Worm (Caenorhabditis elegans) whole organism, early embryonic: ENCODE results near the gene cdh-9.

Experiments
- B0310.2 ChIP-seq: sonication (generic microtip); optimal IDR thresholded peaks from 2 replicates; lab custom pipeline; 2016; ENCODE audit warnings: mild to moderate bottlenecking, missing genetic modification characterization, missing compliant biosample characterization
- F13C5.2 ChIP-seq: sonication (generic microtip); optimal IDR thresholded peaks from 2 replicates; lab custom pipeline; 2017; ENCODE audit warnings: mild to moderate bottlenecking, missing genetic modification characterization, inconsistent platforms, missing compliant biosample characterization
- aly-1 ChIP-seq: sonication (generic microtip); optimal IDR thresholded peaks from 2 replicates; lab custom pipeline; 2016; ENCODE audit warnings: missing genetic modification characterization, missing compliant biosample characterization
- ama-1 ChIP-seq: fragments of 150-350 bp; optimal IDR thresholded peaks from 2 replicates; lab custom pipeline; 2014
- ceh-13 ChIP-seq: fragments of 200-800 bp; sonication (Bioruptor generic); optimal IDR thresholded peaks from 2 replicates; lab custom pipeline; 2018; ENCODE audit warnings: mild to moderate bottlenecking, missing genetic modification characterization, missing compliant biosample characterization
- ceh-36 ChIP-seq: sonication (generic microtip); optimal IDR thresholded peaks from 2 replicates; lab custom pipeline; 2016; ENCODE audit warnings: missing genetic modification characterization, inconsistent platforms, missing compliant biosample characterization
- ets-7 ChIP-seq: sonication (generic microtip); optimal IDR thresholded peaks from 2 replicates; lab custom pipeline; 2016; ENCODE audit warnings: missing genotype, missing genetic modification characterization, missing compliant biosample characterization
- flt-1 ChIP-seq: fragments of 200-800 bp; sonication (Bioruptor generic); IDR thresholded peaks from 2 replicates; pipeline ENCODE4 v1.3.6; 2022; ENCODE audit warnings: missing genetic modification characterization, missing compliant biosample characterization
- hmbx-1 ChIP-seq: sonication (generic microtip); optimal IDR thresholded peaks from 2 replicates; lab custom pipeline; 2016; ENCODE audit warnings: mild to moderate bottlenecking, missing genetic modification characterization, missing compliant biosample characterization
- hmg-4 ChIP-seq: fragments of 200-800 bp; sonication (Bioruptor generic); optimal IDR thresholded peaks from 2 replicates; lab custom pipeline; 2018; ENCODE audit warnings: mild to moderate bottlenecking, missing genetic modification characterization, missing compliant biosample characterization
- hnd-1 ChIP-seq: sonication (generic microtip); optimal IDR thresholded peaks from 2 replicates; lab custom pipeline; 2016; ENCODE audit warnings: missing genetic modification characterization, missing compliant biosample characterization
- pes-1 ChIP-seq: fragments of 200-800 bp; sonication (Bioruptor generic); IDR thresholded peaks from 2 replicates; pipeline ENCODE4 v1.3.6; 2022; ENCODE audit warnings: missing genetic modification reagents, missing genetic modification characterization, missing compliant biosample characterization
- scrt-1 ChIP-seq: fragments of 200-800 bp; sonication (Bioruptor generic); IDR thresholded peaks from 2 replicates; pipeline ENCODE4 v1.3.6; 2022; ENCODE audit warnings: missing genetic modification characterization, missing compliant biosample characterization
- sea-1 ChIP-seq: fragments of 200-800 bp; sonication (Bioruptor generic); conservative IDR thresholded peaks from 2 replicates; pipeline ENCODE4 v1.3.6; 2022; ENCODE audit warnings: missing genetic modification characterization, missing compliant biosample characterization
- tbx-11 ChIP-seq: fragments of 200-800 bp; sonication (Bioruptor generic); IDR thresholded peaks from 2 replicates; pipeline ENCODE4 v1.3.6; 2022; ENCODE audit warnings: missing genetic modification characterization, missing compliant biosample characterization
- tbx-37 ChIP-seq: fragments of 200-800 bp; sonication (Bioruptor generic); conservative IDR thresholded peaks from 2 replicates; pipeline ENCODE4 v1.3.6; 2022; ENCODE audit warnings: missing genetic modification reagents, missing genetic modification characterization, missing compliant biosample characterization
- tra-4 ChIP-seq: sonication (generic microtip); optimal IDR thresholded peaks from 2 replicates; lab custom pipeline; 2017; ENCODE audit warnings: missing genetic modification characterization, missing compliant biosample characterization

Gene cdh-9

DNA sequence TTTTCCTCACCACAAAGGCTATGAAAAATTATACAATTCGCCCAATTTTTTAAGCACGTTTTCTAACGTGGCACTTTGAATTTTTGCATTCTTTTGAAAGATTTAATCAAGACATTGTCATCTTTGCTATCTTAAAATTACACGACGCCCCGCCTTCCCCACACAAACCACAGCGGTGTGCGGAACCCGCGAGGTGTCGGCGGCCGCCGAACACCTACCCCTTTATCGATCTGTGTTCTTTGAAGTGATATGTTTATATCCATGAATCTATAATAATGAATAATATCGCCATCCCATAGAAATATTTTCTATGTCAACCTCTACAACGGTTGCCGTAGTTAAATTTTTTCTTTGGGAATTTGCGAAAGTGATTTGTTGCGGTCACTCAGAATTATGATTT lies 28.7 kb upstream of the cdh-9 start:
- no peak for TF ChIP-seq ama-1 (lab: Kevin White, UChicago)
- TF ChIP-seq B0310.2 (tag; lab: Kevin White, UChicago), result no peak
- TF ChIP-seq ets-7 (tag; lab: Kevin White, UChicago), result no peak
- no peak for TF ChIP-seq ceh-36 (tag; lab: Kevin White, UChicago)
- no peak for TF ChIP-seq scrt-1
- TF ChIP-seq tra-4 (tag; lab: Kevin White, UChicago), result no peak
- no peak for TF ChIP-seq ceh-13 (GFP tag; lab: Kevin White, UChicago)
- TF ChIP-seq hmg-4 (GFP tag; lab: Kevin White, UChicago), result no peak
- TF ChIP-seq flt-1 (GFP tag; lab: Robert Waterston, UW), result no peak
- TF ChIP-seq aly-1 (tag; lab: Kevin White, UChicago), result no peak
- TF ChIP-seq tbx-37 (GFP tag; lab: Robert Waterston, UW), result no peak
- no peak for TF ChIP-seq sea-1 (GFP tag; lab: Robert Waterston, UW)
- TF ChIP-seq pes-1 (GFP tag; lab: Robert Waterston, UW), result no peak
- no peak for TF ChIP-seq hnd-1 (tag; lab: Kevin White, UChicago)
- TF ChIP-seq hmbx-1 (tag; lab: Kevin White, UChicago), result no peak
- TF ChIP-seq tbx-11 (GFP tag; lab: Robert Waterston, UW), result no peak
- no peak for TF ChIP-seq F13C5.2 (tag; lab: Kevin White, UChicago)

DNA sequence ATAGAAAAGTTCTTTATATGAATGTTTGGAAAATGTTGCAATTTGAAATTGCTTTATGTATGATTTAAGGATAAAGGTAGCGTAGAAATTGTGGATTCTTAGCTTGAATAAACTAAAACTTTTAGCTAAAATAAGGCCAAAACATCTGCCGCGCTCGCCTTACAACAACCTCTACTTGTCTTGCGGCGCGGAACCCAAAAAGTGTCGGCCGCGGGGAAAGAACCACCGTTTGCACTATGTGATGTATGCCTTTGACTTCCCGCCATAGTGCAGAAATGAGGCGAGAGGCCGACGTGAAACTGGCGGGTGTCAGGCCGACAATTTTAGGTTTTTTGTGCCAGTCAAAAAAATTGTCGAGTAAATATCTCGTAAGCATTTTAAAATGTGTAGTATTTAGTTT lies 23.2 kb upstream of the cdh-9 start:
- TF ChIP-seq tra-4 (tag; lab: Kevin White, UChicago) (no peak), B0310.2 (tag; lab: Kevin White, UChicago) (no peak), flt-1 (GFP tag; lab: Robert Waterston, UW) (no peak), ceh-36 (tag; lab: Kevin White, UChicago) (no peak), aly-1 (tag; lab: Kevin White, UChicago) (no peak), tbx-11 (GFP tag; lab: Robert Waterston, UW) (no peak), tbx-37 (GFP tag; lab: Robert Waterston, UW) (no peak), ets-7 (tag; lab: Kevin White, UChicago) (no peak), sea-1 (GFP tag; lab: Robert Waterston, UW) (no peak), F13C5.2 (tag; lab: Kevin White, UChicago) (no peak), ceh-13 (GFP tag; lab: Kevin White, UChicago) (no peak), hnd-1 (tag; lab: Kevin White, UChicago) (no peak), ama-1 (lab: Kevin White, UChicago) (no peak), hmbx-1 (tag; lab: Kevin White, UChicago) (no peak), pes-1 (GFP tag; lab: Robert Waterston, UW) (no peak), scrt-1 (no peak)

DNA sequence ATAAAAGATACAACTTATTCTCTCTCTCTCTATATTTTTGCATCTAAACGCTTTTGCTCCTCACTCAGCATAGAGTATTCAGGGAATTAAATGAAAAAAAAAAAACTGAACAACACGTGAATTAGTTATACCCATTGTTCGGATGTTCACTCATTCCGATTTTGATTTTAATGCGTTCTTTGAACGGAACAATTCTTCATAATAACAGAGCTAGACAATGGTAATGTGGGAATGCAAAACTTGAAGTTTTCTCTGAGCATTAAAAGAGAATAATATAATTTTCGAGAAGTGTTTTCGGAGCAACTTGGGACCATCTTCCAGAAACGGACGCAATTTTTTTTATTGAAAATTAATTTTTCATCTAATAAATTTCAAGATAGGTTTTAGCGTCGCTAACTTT lies 20.7 kb upstream of the cdh-9 start:
- TF ChIP-seq ama-1 (lab: Kevin White, UChicago), result no peak
- no peak for TF ChIP-seq scrt-1
- no peak for TF ChIP-seq aly-1 (tag; lab: Kevin White, UChicago)
- TF ChIP-seq ets-7 (tag; lab: Kevin White, UChicago), result no peak
- no peak for TF ChIP-seq hmg-4 (GFP tag; lab: Kevin White, UChicago)
- no peak for TF ChIP-seq sea-1 (GFP tag; lab: Robert Waterston, UW)
- no peak for TF ChIP-seq tra-4 (tag; lab: Kevin White, UChicago)
- TF ChIP-seq pes-1 (GFP tag; lab: Robert Waterston, UW), result no peak
- no peak for TF ChIP-seq tbx-11 (GFP tag; lab: Robert Waterston, UW)

DNA sequence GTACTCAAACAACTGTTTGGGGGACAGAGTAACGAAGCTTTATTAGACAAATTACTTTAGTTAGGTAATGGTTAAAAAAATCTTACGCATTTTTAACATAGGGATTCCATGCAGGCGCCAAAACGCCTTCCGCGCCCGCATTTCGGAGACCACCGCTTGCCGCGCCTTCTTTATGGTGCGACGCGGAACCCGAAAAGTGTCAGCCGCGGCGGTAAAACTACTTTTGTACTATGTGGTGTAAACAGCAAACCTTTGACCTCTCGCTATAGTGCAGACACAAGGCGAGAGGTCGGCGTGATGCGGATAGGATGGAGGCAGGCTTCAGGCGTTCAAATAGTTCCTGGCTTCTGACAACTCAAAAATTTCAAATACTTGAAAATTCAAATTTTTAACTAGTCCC lies 19.8 kb upstream of the cdh-9 start:
- TF ChIP-seq sea-1 (GFP tag; lab: Robert Waterston, UW), result no peak
- no peak for TF ChIP-seq pes-1 (GFP tag; lab: Robert Waterston, UW)
- TF ChIP-seq ceh-13 (GFP tag; lab: Kevin White, UChicago), result no peak
- TF ChIP-seq scrt-1, result no peak
- TF ChIP-seq tbx-37 (GFP tag; lab: Robert Waterston, UW), result no peak
- TF ChIP-seq hnd-1 (tag; lab: Kevin White, UChicago), result no peak
- TF ChIP-seq hmbx-1 (tag; lab: Kevin White, UChicago), result no peak
- no peak for TF ChIP-seq hmg-4 (GFP tag; lab: Kevin White, UChicago)
- no peak for TF ChIP-seq tbx-11 (GFP tag; lab: Robert Waterston, UW)
- no peak for TF ChIP-seq flt-1 (GFP tag; lab: Robert Waterston, UW)
- TF ChIP-seq F13C5.2 (tag; lab: Kevin White, UChicago), result no peak
- no peak for TF ChIP-seq B0310.2 (tag; lab: Kevin White, UChicago)
- no peak for TF ChIP-seq ceh-36 (tag; lab: Kevin White, UChicago)
- no peak for TF ChIP-seq ama-1 (lab: Kevin White, UChicago)
- TF ChIP-seq ets-7 (tag; lab: Kevin White, UChicago), result no peak
- no peak for TF ChIP-seq tra-4 (tag; lab: Kevin White, UChicago)

DNA sequence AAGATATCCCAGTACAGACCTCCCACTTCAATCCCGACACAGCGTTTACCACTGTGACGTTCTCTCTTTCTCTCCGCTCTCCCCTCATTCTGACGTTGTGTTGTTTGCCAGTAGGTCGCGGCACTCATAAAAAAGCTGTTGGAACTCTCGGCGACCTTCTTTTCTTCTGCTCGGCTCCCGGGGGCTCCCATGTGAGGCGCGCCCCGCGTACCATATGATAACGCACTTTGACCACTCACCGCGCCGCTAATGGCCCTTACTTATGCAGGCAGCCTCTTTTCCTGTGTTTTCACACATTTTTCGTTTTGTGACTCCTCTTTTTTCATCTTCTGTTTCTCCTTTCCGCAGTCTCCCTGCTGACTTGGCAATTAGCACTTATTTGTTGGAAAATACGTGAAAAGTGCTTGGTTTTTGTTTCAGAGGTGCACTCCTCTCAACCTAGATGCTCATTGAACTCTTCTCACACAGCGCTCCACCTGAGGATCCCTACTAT lies 15.7 kb upstream of the cdh-9 start, which contains the start of gene ser-1:
TSS of gene ser-1 (plus strand) at position 443 of the 493 bp plus-strand sequence.
- TF ChIP-seq pes-1 (GFP tag; lab: Robert Waterston, UW) (no peak), F13C5.2 (tag; lab: Kevin White, UChicago) (no peak), aly-1 (tag; lab: Kevin White, UChicago) (no peak), hmbx-1 (tag; lab: Kevin White, UChicago) (no peak), flt-1 (GFP tag; lab: Robert Waterston, UW) (no peak), tbx-11 (GFP tag; lab: Robert Waterston, UW) (no peak), ama-1 (lab: Kevin White, UChicago) (no peak), B0310.2 (tag; lab: Kevin White, UChicago) (no peak)

DNA sequence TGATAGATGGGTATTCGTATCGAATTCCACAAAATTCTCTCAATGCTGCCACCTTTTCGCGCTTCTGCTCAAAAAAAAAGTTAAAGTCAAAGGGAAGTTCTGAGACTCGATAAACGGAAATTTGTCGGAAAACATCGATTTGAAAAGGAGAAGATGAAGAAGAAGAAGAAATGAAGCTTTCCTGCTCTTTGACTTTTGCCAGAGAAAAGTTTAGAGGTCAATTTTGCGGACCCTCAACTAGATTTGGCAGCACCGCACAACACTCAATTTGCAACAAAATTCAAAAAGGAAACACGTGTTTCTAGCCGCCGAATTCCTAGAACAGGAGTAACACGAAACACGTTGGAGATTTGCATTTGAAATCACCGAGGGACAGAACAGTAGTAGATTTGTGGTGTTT lies 6.9 kb upstream of the cdh-9 start:
- TF ChIP-seq B0310.2 (tag; lab: Kevin White, UChicago) (no peak), ceh-13 (GFP tag; lab: Kevin White, UChicago) (no peak), hmg-4 (GFP tag; lab: Kevin White, UChicago) (no peak), flt-1 (GFP tag; lab: Robert Waterston, UW) (no peak), sea-1 (GFP tag; lab: Robert Waterston, UW) (no peak), hmbx-1 (tag; lab: Kevin White, UChicago) (no peak), aly-1 (tag; lab: Kevin White, UChicago) (no peak), ama-1 (lab: Kevin White, UChicago) (no peak), pes-1 (GFP tag; lab: Robert Waterston, UW) (no peak), tbx-11 (GFP tag; lab: Robert Waterston, UW) (no peak), ceh-36 (tag; lab: Kevin White, UChicago) (no peak), F13C5.2 (tag; lab: Kevin White, UChicago) (no peak)
